Worm (Caenorhabditis elegans): ENCODE data around the gene ges-1.

- TF ChIP-seq him-1 (tag; optimal IDR thresholded peaks at IDR 0.05): no peak
- TF ChIP-seq dao-5 (tag; optimal IDR thresholded peaks at IDR 0.05): no peak
Measured at ce11 chrV:1414615-1415433, 17.1 kb downstream of the ges-1 start.

Measured in whole organism, L4/young adult.